Fruit fly (Drosophila melanogaster) whole organism, embryonic: Measurements from ENCODE around the gene CG7565.

Source experiments
- Asciz ChIP-seq: fragments of 200-800 bp; sonication (Bioruptor generic); optimal IDR thresholded peaks from 2 replicates; lab custom pipeline; 2017; ENCODE audit warnings: missing biosample characterization, mild to moderate bottlenecking, missing genetic modification characterization, missing genetic modification reagents
- B-H2 ChIP-seq: fragments of 200-800 bp; sonication (Bioruptor generic); optimal IDR thresholded peaks from 2 replicates; lab custom pipeline; 2018; ENCODE audit warnings: missing biosample characterization, mild to moderate bottlenecking, missing genetic modification characterization
- Bdp1 ChIP-seq: fragments of 200-800 bp; sonication (Bioruptor generic); optimal IDR thresholded peaks from 3 replicates; lab custom pipeline; 2016; ENCODE audit warnings: missing biosample characterization, missing genetic modification characterization
- CG10979 ChIP-seq: fragments of 200-800 bp; sonication (Bioruptor generic); optimal IDR thresholded peaks from 2 replicates; lab custom pipeline; 2018; ENCODE audit warnings: missing biosample characterization, mild to moderate bottlenecking, missing genetic modification characterization, moderate library complexity
- CG11504 ChIP-seq: fragments of 200-800 bp; sonication (Bioruptor generic); optimal IDR thresholded peaks from 3 replicates; lab custom pipeline; 2019; ENCODE audit warnings: missing biosample characterization, mild to moderate bottlenecking, missing genetic modification characterization, moderate library complexity
- CG13424 ChIP-seq: fragments of 200-800 bp; sonication (Bioruptor generic); optimal IDR thresholded peaks from 2 replicates; lab custom pipeline; 2019; ENCODE audit warnings: missing biosample characterization, mild to moderate bottlenecking, missing genetic modification characterization, moderate library complexity
- CG15269 ChIP-seq: fragments of 200-800 bp; sonication (Bioruptor generic); optimal IDR thresholded peaks from 2 replicates; lab custom pipeline; 2018; ENCODE audit warnings: missing biosample characterization, mild to moderate bottlenecking, missing genetic modification characterization, moderate library complexity
- CG17359 ChIP-seq: fragments of 200-800 bp; sonication (Bioruptor generic); optimal IDR thresholded peaks from 3 replicates; lab custom pipeline; 2018; ENCODE audit warnings: missing biosample characterization, mild to moderate bottlenecking, missing genetic modification characterization, moderate library complexity
- CG17568 ChIP-seq: fragments of 200-800 bp; sonication (Bioruptor generic); optimal IDR thresholded peaks from 2 replicates; lab custom pipeline; 2018; ENCODE audit warnings: missing biosample characterization, mild to moderate bottlenecking, missing genetic modification characterization, moderate library complexity
- CG2678 ChIP-seq: fragments of 200-800 bp; sonication (Bioruptor generic); optimal IDR thresholded peaks from 3 replicates; lab custom pipeline; 2019; ENCODE audit warnings: missing biosample characterization, mild to moderate bottlenecking, missing genetic modification characterization, moderate library complexity
- CG30403 ChIP-seq: fragments of 200-800 bp; sonication (Bioruptor generic); optimal IDR thresholded peaks from 3 replicates; lab custom pipeline; 2016; ENCODE audit warnings: missing biosample characterization, missing genetic modification characterization
- CG31388 ChIP-seq: fragments of 200-800 bp; sonication (Bioruptor generic); optimal IDR thresholded peaks from 2 replicates; lab custom pipeline; 2016; ENCODE audit warnings: missing biosample characterization, missing genetic modification characterization
- CG3163 ChIP-seq: fragments of 200-800 bp; sonication (Bioruptor generic); optimal IDR thresholded peaks from 3 replicates; lab custom pipeline; 2016; ENCODE audit warnings: missing biosample characterization, missing genetic modification characterization
- CG34376 ChIP-seq: fragments of 200-800 bp; sonication (Bioruptor generic); optimal IDR thresholded peaks from 2 replicates; lab custom pipeline; 2018; ENCODE audit warnings: missing biosample characterization, mild to moderate bottlenecking, missing genetic modification characterization
- CG3726 ChIP-seq: fragments of 200-800 bp; sonication (Bioruptor generic); IDR thresholded peaks from 3 replicates; pipeline ENCODE4, ENCODE4 v1.3.6; 2022; ENCODE audit warnings: missing biosample characterization, missing genetic modification characterization
- CG6765 ChIP-seq: fragments of 200-800 bp; sonication (Bioruptor generic); optimal IDR thresholded peaks from 3 replicates; lab custom pipeline; 2017; ENCODE audit warnings: missing biosample characterization, mild to moderate bottlenecking, missing genetic modification characterization
- CG6813 ChIP-seq: fragments of 200-800 bp; sonication (Bioruptor generic); optimal IDR thresholded peaks from 2 replicates; lab custom pipeline; 2017; ENCODE audit warnings: missing biosample characterization, missing genetic modification characterization, mild to moderate bottlenecking, moderate library complexity, missing genetic modification reagents
- CG7839 ChIP-seq: fragments of 200-800 bp; sonication (Bioruptor generic); optimal IDR thresholded peaks from 3 replicates; lab custom pipeline; 2018; ENCODE audit warnings: missing biosample characterization, mild to moderate bottlenecking, missing genetic modification characterization, moderate library complexity
- CG8281 ChIP-seq: fragments of 200-800 bp; sonication (Bioruptor generic); optimal IDR thresholded peaks from 2 replicates; lab custom pipeline; 2018; ENCODE audit warnings: missing biosample characterization, mild to moderate bottlenecking, missing genetic modification characterization, moderate library complexity
- CG8924 ChIP-seq: fragments of 200-800 bp; optimal IDR thresholded peaks from 3 replicates; lab custom pipeline; 2019; ENCODE audit warnings: missing biosample characterization, mild to moderate bottlenecking, missing genetic modification characterization, moderate library complexity
- CG9609 ChIP-seq: fragments of 200-800 bp; sonication (Bioruptor generic); optimal IDR thresholded peaks from 3 replicates; lab custom pipeline; 2016; ENCODE audit warnings: missing biosample characterization, missing genetic modification characterization
- CG9727 ChIP-seq: fragments of 200-800 bp; sonication (Bioruptor generic); optimal IDR thresholded peaks from 3 replicates; lab custom pipeline; 2017; ENCODE audit warnings: missing biosample characterization, mild to moderate bottlenecking, missing genetic modification characterization
- Dbx ChIP-seq: fragments of 200-800 bp; sonication (Bioruptor generic); IDR thresholded peaks from 3 replicates; pipeline ENCODE4 v1.3.6; 2022; ENCODE audit warnings: missing biosample characterization, missing genetic modification characterization
- Doc3 ChIP-seq: fragments of 200-800 bp; sonication (Bioruptor generic); IDR thresholded peaks from 3 replicates; pipeline ENCODE4 v1.3.6; 2022; ENCODE audit warnings: missing biosample characterization, missing genetic modification characterization; ENCODE audit not compliant: partially characterized antibody
- Ets65A ChIP-seq: fragments of 200-800 bp; sonication (Bioruptor generic); peaks from one replicate; lab custom pipeline; 2016; ENCODE audit warnings: missing biosample characterization, missing genetic modification characterization
- HLH54F ChIP-seq: fragments of 200-800 bp; sonication (Bioruptor generic); optimal IDR thresholded peaks from 3 replicates; lab custom pipeline; 2016; ENCODE audit warnings: missing biosample characterization, missing genetic modification characterization
- Lhr ChIP-seq: fragments of 200-800 bp; sonication (Bioruptor generic); optimal IDR thresholded peaks from 3 replicates; lab custom pipeline; 2017; ENCODE audit warnings: mild to moderate bottlenecking, missing biosample characterization, missing genetic modification reagents, missing genetic modification characterization
- Nf-YC ChIP-seq: fragments of 200-800 bp; optimal IDR thresholded peaks from 3 replicates; lab custom pipeline; 2019; ENCODE audit warnings: missing biosample characterization, mild to moderate bottlenecking, missing genetic modification characterization, moderate library complexity
- PHDP ChIP-seq: fragments of 200-800 bp; sonication (Bioruptor generic); optimal IDR thresholded peaks from 3 replicates; lab custom pipeline; 2018; ENCODE audit warnings: missing biosample characterization, mild to moderate bottlenecking, missing genetic modification characterization, moderate library complexity
- Poxn ChIP-seq: fragments of 200-800 bp; sonication (Bioruptor generic); IDR thresholded peaks from 2 replicates; pipeline ENCODE4 v1.3.6; 2022; ENCODE audit warnings: missing biosample characterization, missing genetic modification characterization
- Taf1 ChIP-seq: fragments of 200-800 bp; sonication (Bioruptor generic); IDR thresholded peaks from 2 replicates; pipeline ENCODE4 v1.3.6; 2022; ENCODE audit warnings: missing biosample characterization, missing genetic modification characterization
- Tbp ChIP-seq: fragments of >200 bp; optimal IDR thresholded peaks from 2 replicates; lab custom pipeline; 2018; ENCODE audit warnings: missing biosample characterization, missing genetic modification characterization
- abd-A ChIP-seq: fragments of 200-800 bp; sonication (Bioruptor generic); optimal IDR thresholded peaks from 3 replicates; lab custom pipeline; 2019; ENCODE audit warnings: missing biosample characterization, mild to moderate bottlenecking, missing genetic modification characterization, moderate library complexity
- ap ChIP-seq: fragments of 200-800 bp; sonication (Bioruptor generic); IDR thresholded peaks from 2 replicates; pipeline ENCODE4 v1.3.6; 2022; ENCODE audit warnings: missing biosample characterization, missing genetic modification characterization
- bowl ChIP-seq: fragments of 200-800 bp; sonication (Bioruptor generic); IDR thresholded peaks from 2 replicates; pipeline ENCODE4 v1.3.6; 2022; ENCODE audit warnings: missing biosample characterization, missing genetic modification characterization
- chinmo ChIP-seq: fragments of 200-800 bp; sonication (Bioruptor generic); IDR thresholded peaks from 4 replicates; pipeline ENCODE4 v1.3.6; 2022; ENCODE audit warnings: missing biosample characterization, missing genetic modification characterization; ENCODE audit not compliant: partially characterized antibody
- chm ChIP-seq: fragments of 200-800 bp; sonication (Bioruptor generic); IDR thresholded peaks from 2 replicates; pipeline ENCODE4 v1.3.6; 2022; ENCODE audit warnings: missing biosample characterization, missing genetic modification characterization
- ci ChIP-seq: fragments of 200-800 bp; sonication (Bioruptor generic); IDR thresholded peaks from 3 replicates; pipeline ENCODE4 v1.3.6; 2022; ENCODE audit warnings: missing biosample characterization, missing genetic modification characterization
- disco-r ChIP-seq: fragments of 200-800 bp; sonication (Bioruptor generic); optimal IDR thresholded peaks from 2 replicates; lab custom pipeline; 2016; ENCODE audit warnings: missing biosample characterization, missing genetic modification characterization
- gcm2 ChIP-seq: fragments of 200-800 bp; sonication (Bioruptor generic); optimal IDR thresholded peaks from 2 replicates; lab custom pipeline; 2016; ENCODE audit warnings: missing biosample characterization, missing genetic modification characterization
- inv ChIP-seq: fragments of 200-800 bp; sonication (Bioruptor generic); IDR thresholded peaks from 2 replicates; pipeline ENCODE4 v1.3.6; 2022; ENCODE audit warnings: missing biosample characterization, missing genetic modification characterization; ENCODE audit not compliant: partially characterized antibody
- lbe ChIP-seq: fragments of 200-800 bp; sonication (Bioruptor generic); optimal IDR thresholded peaks from 2 replicates; lab custom pipeline; 2016; ENCODE audit warnings: missing biosample characterization, mild to moderate bottlenecking, missing genetic modification characterization
- luna ChIP-seq: fragments of 200-800 bp; sonication (Bioruptor generic); optimal IDR thresholded peaks from 2 replicates; lab custom pipeline; 2016; ENCODE audit warnings: missing biosample characterization, missing genetic modification characterization
- maf-S ChIP-seq: fragments of 200-800 bp; sonication (Bioruptor generic); optimal IDR thresholded peaks from 2 replicates; lab custom pipeline; 2016; ENCODE audit warnings: missing biosample characterization, missing genetic modification characterization
- mam ChIP-seq: fragments of 200-800 bp; sonication (Bioruptor generic); optimal IDR thresholded peaks from 3 replicates; lab custom pipeline; 2016; ENCODE audit warnings: missing biosample characterization, missing genetic modification characterization
- psq ChIP-seq: fragments of 200-800 bp; sonication (Bioruptor generic); optimal IDR thresholded peaks from 2 replicates; lab custom pipeline; 2017; ENCODE audit warnings: missing biosample characterization, missing genetic modification characterization
- tgo ChIP-seq: fragments of 200-800 bp; sonication (Bioruptor generic); IDR thresholded peaks from 3 replicates; pipeline ENCODE4 v1.3.6; 2022; ENCODE audit warnings: missing biosample characterization, missing genetic modification characterization
- trh ChIP-seq: fragments of 200-800 bp; sonication (Bioruptor generic); optimal IDR thresholded peaks from 2 replicates; lab custom pipeline; 2016; ENCODE audit warnings: missing biosample characterization, missing genetic modification characterization
- z ChIP-seq: fragments of 200-800 bp; sonication (Bioruptor generic); IDR thresholded peaks from 3 replicates; pipeline ENCODE4 v1.3.6; 2022; ENCODE audit warnings: missing biosample characterization, missing genetic modification characterization
- zen ChIP-seq: fragments of 200-800 bp; sonication (Bioruptor generic); optimal IDR thresholded peaks from 3 replicates; lab custom pipeline; 2018; ENCODE audit warnings: missing biosample characterization, mild to moderate bottlenecking, missing genetic modification characterization, moderate library complexity
- zf30C ChIP-seq: fragments of 200-800 bp; sonication (Bioruptor generic); optimal IDR thresholded peaks from 3 replicates; lab custom pipeline; 2018; ENCODE audit warnings: missing biosample characterization, mild to moderate bottlenecking, missing genetic modification characterization

CG7565 gene

DNA sequence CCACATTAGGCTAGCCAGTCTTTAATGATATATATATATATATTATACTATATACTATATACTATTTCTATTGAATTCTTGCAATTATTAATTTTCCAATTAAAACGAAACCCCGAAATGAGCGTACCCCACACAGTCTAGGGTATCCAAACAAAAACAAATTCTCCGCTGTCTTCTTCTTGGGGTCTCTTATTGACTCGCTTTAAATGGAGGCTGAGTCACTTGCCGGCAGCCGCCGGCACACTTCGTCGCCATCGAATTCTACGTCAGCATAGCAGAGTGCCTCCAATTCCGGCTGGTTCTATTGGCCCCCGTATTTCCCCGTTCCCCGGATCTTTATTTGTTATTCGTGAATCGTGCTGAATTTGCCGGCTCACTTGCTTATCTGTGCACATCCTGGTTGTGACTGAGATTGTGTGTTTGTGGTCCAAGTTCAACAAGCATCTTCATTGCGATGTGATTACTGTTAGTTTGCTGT, 3.1 kb upstream of the CG7565 start (continued):
- TF ChIP-seq Lhr (GFP tag; lab: Kevin White, UChicago) (no peak), CG30403 (GFP tag; lab: Kevin White, UChicago) (no peak), CG2678 (tag; lab: Kevin White, UChicago) (peak; percentile 59), CG11504 (tag; lab: Kevin White, UChicago) (peak; percentile 49), HLH54F (GFP tag; lab: Kevin White, UChicago) (no peak), Ets65A (GFP tag; lab: Kevin White, UChicago) (no peak), trh (GFP tag; lab: Kevin White, UChicago) (no peak), disco-r (GFP tag; lab: Kevin White, UChicago) (no peak), CG7839 (tag; lab: Kevin White, UChicago) (peak; percentile 28), CG17359 (tag; lab: Kevin White, UChicago) (peak; percentile 11), psq (GFP tag; lab: Kevin White, UChicago) (no peak), tgo (no peak), chm (GFP tag; lab: Robert Waterston, UW) (no peak), inv (no peak), CG8281 (tag; lab: Kevin White, UChicago) (no peak), zen (no peak), Asciz (GFP tag; lab: Kevin White, UChicago) (no peak), CG9727 (GFP tag; lab: Kevin White, UChicago) (peak; percentile 25), PHDP (tag; lab: Kevin White, UChicago) (peak; percentile 42), Taf1 (no peak), abd-A (peak; percentile 18), CG8924 (tag; lab: Kevin White, UChicago) (peak; percentile 37), chinmo (peak; percentile 71; the same call in 1 of the 4 replicates), CG10979 (tag; lab: Kevin White, UChicago) (no peak), Dbx (GFP tag; lab: Robert Waterston, UW) (no peak), z (GFP tag; lab: Robert Waterston, UW) (no peak), Doc3 (GFP tag; lab: Robert Waterston, UW) (no peak), Poxn (GFP tag; lab: Robert Waterston, UW) (no peak), CG6765 (peak; percentile 2), lbe (GFP tag; lab: Kevin White, UChicago) (no peak), luna (no peak), bowl (no peak), CG3726 (GFP tag; lab: Robert Waterston, UW) (no peak), CG15269 (tag; lab: Kevin White, UChicago) (peak; percentile 37), Bdp1 (GFP tag; lab: Kevin White, UChicago) (no peak), ci (GFP tag; lab: Robert Waterston, UW) (peak; percentile 38; the same call in 1 of the 3 replicates), CG31388 (GFP tag; lab: Kevin White, UChicago) (no peak), zf30C (no peak), B-H2 (GFP tag; lab: Kevin White, UChicago) (no peak), Nf-YC (tag; lab: Kevin White, UChicago) (peak; percentile 7), CG9609 (GFP tag; lab: Kevin White, UChicago) (no peak), mam (GFP tag; lab: Kevin White, UChicago) (no peak), ap (GFP tag; lab: Robert Waterston, UW) (no peak), CG3163 (GFP tag; lab: Kevin White, UChicago) (no peak), CG17568 (GFP tag; lab: Kevin White, UChicago) (no peak), gcm2 (no peak), CG6813 (GFP tag; lab: Kevin White, UChicago) (no peak), maf-S (GFP tag; lab: Kevin White, UChicago) (no peak), CG13424 (tag; lab: Kevin White, UChicago) (peak; percentile 7), CG34376 (GFP tag; lab: Kevin White, UChicago) (no peak), Tbp (GFP tag; lab: Kevin White, UChicago) (no peak)
